Worm (Caenorhabditis elegans) whole organism, L1 larva: Measurements from ENCODE around the gene nspd-7.
A peak's percentile ranks its signal among the peaks of the same experiment; 100 is the strongest.

Experiments used
- C16A3.4 ChIP-seq: fragments of 150-350 bp; optimal IDR thresholded peaks from 2 replicates; lab custom pipeline; 2014; ENCODE audit warnings: missing biosample characterization, missing genetic modification characterization
- Y116A8C.19 ChIP-seq: sonication (generic microtip); optimal IDR thresholded peaks from 2 replicates; lab custom pipeline; 2016; ENCODE audit warnings: missing compliant biosample characterization, missing genetic modification characterization, borderline replicate concordance
- alr-1 ChIP-seq: fragments of 200-800 bp; sonication (Bioruptor generic); optimal IDR thresholded peaks from 2 replicates; lab custom pipeline; 2018; ENCODE audit warnings: borderline replicate concordance, mild to moderate bottlenecking, missing genetic modification characterization, missing compliant biosample characterization
- ceh-63 ChIP-seq: fragments of 200-800 bp; sonication (Bioruptor generic); optimal IDR thresholded peaks from 2 replicates; lab custom pipeline; 2018; ENCODE audit warnings: mild to moderate bottlenecking, missing genetic modification characterization, missing compliant biosample characterization
- ceh-8 ChIP-seq: fragments of 200-800 bp; sonication (Bioruptor generic); optimal IDR thresholded peaks from 2 replicates; lab custom pipeline; 2018; ENCODE audit warnings: mild to moderate bottlenecking, missing genetic modification characterization, moderate library complexity, missing compliant biosample characterization
- ceh-82 ChIP-seq, 3 experiments: fragments of 150-350 bp in 1 of 3; sonication (generic microtip) in 2 of 3; optimal IDR thresholded peaks; 2 replicates each; lab custom pipeline; 2014 to 2017; ENCODE audit warnings: missing biosample characterization in 3 of 3, missing genetic modification characterization in 3 of 3
- ceh-88 ChIP-seq: fragments of 200-800 bp; sonication (Bioruptor generic); IDR thresholded peaks from 2 replicates; pipeline ENCODE4 v1.3.6; 2022; ENCODE audit warnings: missing genetic modification characterization, missing compliant biosample characterization
- ceh-90 ChIP-seq: sonication (generic microtip); optimal IDR thresholded peaks from 2 replicates; lab custom pipeline; 2016; ENCODE audit warnings: missing genetic modification characterization, missing compliant biosample characterization
- dpl-1 ChIP-seq, 3 experiments: fragments of 150-350 bp in 2 of 3; sonication (generic microtip) in 1 of 3; optimal IDR thresholded peaks; 2 replicates each; lab custom pipeline; 2014 to 2017; ENCODE audit warnings: missing biosample characterization in 3 of 3, missing genetic modification characterization in 3 of 3, missing genetic modification reagents in 3 of 3
- efl-1 ChIP-seq, 4 experiments: fragments of 150-350 bp; optimal IDR thresholded peaks in 3 of 4; peaks in 1 of 4; 1 replicate in 1 of 4; 2 replicates in 3 of 4; lab custom pipeline; 2014; ENCODE audit warnings: missing biosample characterization in 2 of 4, missing genetic modification characterization in 2 of 4, missing genetic modification reagents in 2 of 4
- egl-13 ChIP-seq: sonication (generic microtip); optimal IDR thresholded peaks from 2 replicates; lab custom pipeline; 2016; ENCODE audit warnings: missing genotype, missing genetic modification reagents, missing genetic modification characterization, missing compliant biosample characterization
- egl-27 ChIP-seq, 2 experiments: fragments of 150-350 bp in 1 of 2; sonication (generic microtip); optimal IDR thresholded peaks; 3 replicates each; lab custom pipeline; 2017 to 2018; ENCODE audit warnings: missing biosample characterization in 2 of 2, missing genetic modification characterization in 2 of 2, missing genetic modification reagents in 2 of 2
- elt-2 ChIP-seq: sonication (generic microtip); optimal IDR thresholded peaks from 2 replicates; lab custom pipeline; 2016; ENCODE audit warnings: missing genetic modification characterization, mild to moderate bottlenecking, inconsistent platforms, missing compliant biosample characterization, missing genetic modification reagents
- isw-1 ChIP-seq: fragments of 200-800 bp; sonication (Bioruptor generic); IDR thresholded peaks from 2 replicates; pipeline ENCODE4 v1.3.6; 2022; ENCODE audit warnings: missing genetic modification characterization, missing compliant biosample characterization
- lin-14 ChIP-seq: fragments of 200-800 bp; sonication (Bioruptor generic); optimal IDR thresholded peaks from 2 replicates; lab custom pipeline; 2018; ENCODE audit warnings: mild to moderate bottlenecking, missing genetic modification characterization, moderate library complexity, missing compliant biosample characterization
- lin-15B ChIP-seq: fragments of 150-350 bp; sonication (generic microtip); optimal IDR thresholded peaks from 3 replicates; lab custom pipeline; 2014; ENCODE audit warnings: missing biosample characterization, missing genetic modification characterization
- lin-35 ChIP-seq, 2 experiments: fragments of 150-350 bp; optimal IDR thresholded peaks; 2 replicates each; lab custom pipeline; 2014; ENCODE audit warnings: missing biosample characterization in 2 of 2, missing genetic modification characterization in 2 of 2, missing genetic modification reagents in 2 of 2
- lin-39 ChIP-seq: fragments of 150-350 bp; optimal IDR thresholded peaks from 2 replicates; lab custom pipeline; 2014; ENCODE audit warnings: missing biosample characterization, missing genetic modification reagents, missing genetic modification characterization
- lsy-2 ChIP-seq, 2 experiments: fragments of 150-350 bp; optimal IDR thresholded peaks; 2 replicates each; lab custom pipeline; 2014; ENCODE audit warnings: missing biosample characterization in 2 of 2, missing genetic modification characterization in 2 of 2
- mdl-1 ChIP-seq, 2 experiments: fragments of 150-350 bp; optimal IDR thresholded peaks; 2 replicates each; lab custom pipeline; 2014 to 2017; ENCODE audit warnings: missing biosample characterization in 2 of 2, missing genetic modification characterization in 2 of 2, inconsistent platforms in 1 of 2
- mep-1 ChIP-seq: fragments of 150-350 bp; optimal IDR thresholded peaks from 2 replicates; lab custom pipeline; 2014; ENCODE audit warnings: missing biosample characterization, missing genetic modification characterization
- nhr-76 ChIP-seq: sonication (generic microtip); optimal IDR thresholded peaks from 2 replicates; lab custom pipeline; 2017; ENCODE audit warnings: missing biosample characterization, missing genetic modification characterization
- nhr-77 ChIP-seq: fragments of 150-350 bp; optimal IDR thresholded peaks from 2 replicates; lab custom pipeline; 2014; ENCODE audit warnings: missing biosample characterization, missing genetic modification characterization
- pax-3 ChIP-seq: fragments of 200-800 bp; sonication (Bioruptor generic); optimal IDR thresholded peaks from 2 replicates; lab custom pipeline; 2018; ENCODE audit warnings: mild to moderate bottlenecking, missing genetic modification characterization, moderate library complexity, missing compliant biosample characterization
- pqm-1 ChIP-seq: sonication (generic microtip); optimal IDR thresholded peaks from 3 replicates; lab custom pipeline; 2017; ENCODE audit warnings: missing biosample characterization, missing genetic modification characterization
- rnt-1 ChIP-seq: sonication (generic microtip); optimal IDR thresholded peaks from 2 replicates; lab custom pipeline; 2016; ENCODE audit warnings: mild to moderate bottlenecking, missing genetic modification characterization, moderate library complexity, missing compliant biosample characterization
- skn-1 ChIP-seq: fragments of 150-350 bp; optimal IDR thresholded peaks from 2 replicates; lab custom pipeline; 2014; ENCODE audit warnings: missing biosample characterization, missing genetic modification characterization
- snpc-4 ChIP-seq: fragments of 150-350 bp; optimal IDR thresholded peaks from 2 replicates; lab custom pipeline; 2014; ENCODE audit warnings: missing biosample characterization, missing genetic modification characterization
- snu-23 ChIP-seq: sonication (generic microtip); optimal IDR thresholded peaks from 2 replicates; lab custom pipeline; 2016; ENCODE audit warnings: missing genetic modification characterization, missing compliant biosample characterization
- sox-4 ChIP-seq: sonication (generic microtip); optimal IDR thresholded peaks from 2 replicates; lab custom pipeline; 2016; ENCODE audit warnings: missing genetic modification characterization, missing compliant biosample characterization
- swsn-7 ChIP-seq: sonication (generic microtip); optimal IDR thresholded peaks from 2 replicates; lab custom pipeline; 2016; ENCODE audit warnings: missing genetic modification characterization, missing compliant biosample characterization
- unc-130 ChIP-seq: fragments of 150-350 bp; optimal IDR thresholded peaks from 2 replicates; lab custom pipeline; 2017; ENCODE audit warnings: missing biosample characterization, missing genetic modification characterization, inconsistent platforms
- unc-30 ChIP-seq: sonication (generic microtip); optimal IDR thresholded peaks from 2 replicates; lab custom pipeline; 2017; ENCODE audit warnings: missing biosample characterization, missing genetic modification characterization
- unc-62 ChIP-seq: fragments of 150-350 bp; optimal IDR thresholded peaks from 2 replicates; lab custom pipeline; 2014; ENCODE audit warnings: missing biosample characterization, missing genetic modification reagents, missing genetic modification characterization
- vab-15 ChIP-seq: sonication (generic microtip); optimal IDR thresholded peaks from 2 replicates; lab custom pipeline; 2017; ENCODE audit warnings: missing genotype, mild to moderate bottlenecking, missing genetic modification characterization, missing compliant biosample characterization
- ztf-11 ChIP-seq, 2 experiments: sonication (generic microtip); optimal IDR thresholded peaks; 2 replicates each; lab custom pipeline; 2016 to 2017; ENCODE audit warnings: missing genetic modification characterization in 2 of 2, missing biosample characterization in 1 of 2, missing compliant biosample characterization in 1 of 2
- ztf-4 ChIP-seq: fragments of 150-350 bp; optimal IDR thresholded peaks from 2 replicates; lab custom pipeline; 2014; ENCODE audit warnings: missing biosample characterization, missing genetic modification characterization

Gene nspd-7

ce11 chrIV:10269137-10269933 lies at the start of gene nspd-7, which contains the start of gene Y43C5A.2:
Gene nspd-7 (minus strand): TSS chrIV:10269187.
Gene Y43C5A.2 (plus strand): TSS chrIV:10269883.
- TF ChIP-seq lin-39 (tag; lab: Kevin White, UChicago) (no peak), elt-2 (tag; lab: Kevin White, UChicago) (peak; percentile 69), efl-1 (optimal IDR thresholded peaks at IDR 0.05; lab: Kevin White, UChicago) (no peak), efl-1 (GFP tag; optimal IDR thresholded peaks at IDR 0.05 in 1 of 2; lab: Kevin White, UChicago) (peak in 1 of 2 experiments; percentile 24), ceh-82 (tag; optimal IDR thresholded peaks at IDR 0.05; lab: Kevin White, UChicago) (no peak), mep-1 (tag; lab: Kevin White, UChicago) (no peak), snu-23 (GFP tag; lab: Kevin White, UChicago) (no peak), vab-15 (tag; lab: Kevin White, UChicago) (no peak), skn-1 (no peak)

ce11 chrIV:10318199-10318598 lies 49.2 kb upstream of the nspd-7 start, which contains the start of gene R09E10.2:
Gene R09E10.2 (minus strand): TSS chrIV:10318299.
- TF ChIP-seq egl-27 (tag; optimal IDR thresholded peaks at IDR 0.05; lab: Kevin White, UChicago) (no peak), snpc-4 (tag; lab: Kevin White, UChicago) (no peak), egl-13 (no peak), mdl-1 (tag; optimal IDR thresholded peaks at IDR 0.05; lab: Kevin White, UChicago) (no peak), lin-15B (tag; lab: Kevin White, UChicago) (no peak), unc-30 (no peak), unc-130 (no peak)

- TF ChIP-seq alr-1: no peak
- no peak for TF ChIP-seq ceh-88
- no peak for TF ChIP-seq nhr-76
- no peak for TF ChIP-seq unc-62 (GFP tag; lab: Kevin White, UChicago)
- no peak for TF ChIP-seq ztf-4 (tag; lab: Kevin White, UChicago)
- no peak for TF ChIP-seq unc-130
- no peak for TF ChIP-seq ceh-63 (GFP tag; lab: Kevin White, UChicago)
- no peak for TF ChIP-seq sox-4 (tag; lab: Kevin White, UChicago)
- no peak for TF ChIP-seq isw-1
- no peak for TF ChIP-seq lin-39 (tag; lab: Kevin White, UChicago)
- no peak for TF ChIP-seq dpl-1 (GFP tag; optimal IDR thresholded peaks at IDR 0.05; lab: Kevin White, UChicago)
- TF ChIP-seq nhr-77 (tag; lab: Kevin White, UChicago): no peak
- no peak for TF ChIP-seq pax-3 (tag; lab: Kevin White, UChicago)
- TF ChIP-seq lin-14 (GFP tag; lab: Kevin White, UChicago): no peak
Measured at ce11 chrIV:10313565-10313964, 44.6 kb upstream of the nspd-7 start, which contains the start of gene acs-18. Gene acs-18 (minus strand): TSS chrIV:10313665.

- TF ChIP-seq skn-1 (no peak), swsn-7 (tag; lab: Kevin White, UChicago) (no peak), efl-1 (optimal IDR thresholded peaks at IDR 0.05; lab: Kevin White, UChicago) (no peak), efl-1 (GFP tag; optimal IDR thresholded peaks at IDR 0.05 in 1 of 2; lab: Kevin White, UChicago) (peak in 1 of 2 experiments; percentile 67)
Measured at ce11 chrIV:10311115-10311514, 42.1 kb upstream of the nspd-7 start.

ce11 chrIV:10310329-10310728 lies 41.3 kb upstream of the nspd-7 start, which contains the start of gene R09E10.8:
Gene R09E10.8 (minus strand): TSS chrIV:10310429.
- no peak for TF ChIP-seq lin-35 (GFP tag; optimal IDR thresholded peaks at IDR 0.05; lab: Kevin White, UChicago)
- no peak for TF ChIP-seq skn-1
- no peak for TF ChIP-seq mdl-1 (tag; optimal IDR thresholded peaks at IDR 0.05; lab: Kevin White, UChicago)
- no peak for TF ChIP-seq C16A3.4 (tag; lab: Kevin White, UChicago)
- no peak for TF ChIP-seq nhr-77 (tag; lab: Kevin White, UChicago)
- TF ChIP-seq elt-2 (tag; lab: Kevin White, UChicago): no peak
- TF ChIP-seq ceh-8: no peak
- no peak for TF ChIP-seq pqm-1 (tag; lab: Kevin White, UChicago)
- TF ChIP-seq Y116A8C.19: no peak
- no peak for TF ChIP-seq rnt-1
- TF ChIP-seq ceh-90 (tag; lab: Kevin White, UChicago): no peak
- no peak for TF ChIP-seq ztf-11 (tag; optimal IDR thresholded peaks at IDR 0.05; lab: Kevin White, UChicago)
- no peak for TF ChIP-seq lsy-2 (tag; optimal IDR thresholded peaks at IDR 0.05; lab: Kevin White, UChicago)
- no peak for TF ChIP-seq isw-1
